Worm (Caenorhabditis elegans): Measurements from ENCODE around the gene R57.2.

ce11 chrX:312238-312637 lies 15.2 kb downstream of the R57.2 start:
- TF ChIP-seq ceh-79 (tag; optimal IDR thresholded peaks at IDR 0.05) = no peak
- TF ChIP-seq unc-130 (GFP tag; optimal IDR thresholded peaks at IDR 0.05) = no peak
- no peak for TF ChIP-seq Y67H2A.10 (GFP tag; conservative IDR thresholded peaks at IDR 0.05)
- no peak for TF ChIP-seq snpc-4 (GFP tag; optimal IDR thresholded peaks at IDR 0.05)
- no peak for TF ChIP-seq snpc-4 (tag; optimal IDR thresholded peaks at IDR 0.05)
- no peak for TF ChIP-seq ceh-91 (GFP tag; IDR thresholded peaks at IDR 0.05)
- TF ChIP-seq snpc-3.4 (tag; optimal IDR thresholded peaks at IDR 0.05) = no peak
- TF ChIP-seq fkh-3 (tag; optimal IDR thresholded peaks at IDR 0.05) = no peak
- no peak for TF ChIP-seq athp-1 (tag; optimal IDR thresholded peaks at IDR 0.05)
- TF ChIP-seq ets-4 (GFP tag; optimal IDR thresholded peaks at IDR 0.05) = no peak
- no peak for TF ChIP-seq attf-5 (GFP tag; optimal IDR thresholded peaks at IDR 0.05)
- no peak for TF ChIP-seq mxl-1 (tag; optimal IDR thresholded peaks at IDR 0.05)
- no peak for TF ChIP-seq nhr-90 (tag; optimal IDR thresholded peaks at IDR 0.05)
- no peak for TF ChIP-seq ama-1 (optimal IDR thresholded peaks at IDR 0.05)
- no peak for TF ChIP-seq ama-1 (GFP tag; optimal IDR thresholded peaks at IDR 0.05)
